Worm (Caenorhabditis elegans) whole organism, L4 larva: ENCODE results near the gene srsx-33.

ENCODE experiments used
- Y5F2A.4 ChIP-seq: fragments of 200-800 bp; sonication (Bioruptor generic); optimal IDR thresholded peaks from 2 replicates; lab custom pipeline; 2018; ENCODE audit warnings: mild to moderate bottlenecking, missing genetic modification characterization, missing compliant biosample characterization
- aha-1 ChIP-seq: fragments of 150-350 bp; peaks from one replicate; lab custom pipeline; 2014; ENCODE audit warnings: missing biosample characterization, missing genetic modification characterization
- fkh-10 ChIP-seq: fragments of 150-350 bp; optimal IDR thresholded peaks from 2 replicates; lab custom pipeline; 2014; ENCODE audit warnings: missing biosample characterization, missing genetic modification reagents, missing genetic modification characterization
- fos-1 ChIP-seq: fragments of 150-350 bp; optimal IDR thresholded peaks from 2 replicates; lab custom pipeline; 2014; ENCODE audit warnings: missing biosample characterization, missing genetic modification characterization
- jun-1 ChIP-seq: fragments of 150-350 bp; optimal IDR thresholded peaks from 2 replicates; lab custom pipeline; 2014; ENCODE audit warnings: missing biosample characterization, missing genetic modification reagents, missing genetic modification characterization
- nhr-111 ChIP-seq: fragments of 200-800 bp; sonication (Bioruptor generic); optimal IDR thresholded peaks from 2 replicates; lab custom pipeline; 2018; ENCODE audit warnings: mild to moderate bottlenecking, missing genetic modification characterization, missing compliant biosample characterization
- nhr-28 ChIP-seq: fragments of 150-350 bp; optimal IDR thresholded peaks from 2 replicates; lab custom pipeline; 2014; ENCODE audit warnings: missing biosample characterization, missing genetic modification characterization
- nhr-76 ChIP-seq: fragments of 150-350 bp; optimal IDR thresholded peaks from 2 replicates; lab custom pipeline; 2014; ENCODE audit warnings: missing biosample characterization, missing genetic modification characterization
- saeg-2 ChIP-seq: fragments of 200-800 bp; sonication (Bioruptor generic); IDR thresholded peaks from 2 replicates; pipeline ENCODE4 v1.3.6; 2022; ENCODE audit warnings: missing genetic modification reagents, missing genetic modification characterization, missing compliant biosample characterization
- snpc-4 ChIP-seq: fragments of 150-350 bp; optimal IDR thresholded peaks from 2 replicates; lab custom pipeline; 2014; ENCODE audit warnings: missing biosample characterization, missing genetic modification characterization
- spr-1 ChIP-seq: sonication (generic microtip); optimal IDR thresholded peaks from 2 replicates; lab custom pipeline; 2016; ENCODE audit warnings: mild to moderate bottlenecking, missing genetic modification characterization, missing compliant biosample characterization

DNA sequence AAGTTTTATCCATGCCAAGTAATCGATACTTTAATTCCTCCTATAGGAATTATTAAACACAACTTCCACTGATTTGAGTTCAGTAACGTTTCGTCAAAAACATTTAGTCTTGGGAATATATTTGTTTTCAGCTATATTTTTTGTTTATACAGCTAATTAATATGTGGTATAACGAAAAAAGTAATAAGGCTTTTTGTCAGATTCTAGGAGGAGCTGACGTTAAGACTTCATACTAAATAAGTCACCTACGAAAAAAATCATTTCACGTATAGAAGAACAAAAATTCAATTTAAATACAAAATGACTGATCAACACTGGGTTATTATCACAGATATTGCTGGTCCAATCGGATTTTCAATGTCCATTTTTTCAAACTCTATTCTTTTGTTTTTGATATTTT, 16.5 kb upstream of the srsx-33 start, which contains the start of gene str-115:
- TF ChIP-seq jun-1 (tag; lab: Kevin White, UChicago) (no peak), fkh-10 (GFP tag; lab: Kevin White, UChicago) (no peak), Y5F2A.4 (GFP tag; lab: Kevin White, UChicago) (no peak), nhr-28 (no peak), fos-1 (tag; lab: Kevin White, UChicago) (no peak), aha-1 (tag; lab: Kevin White, UChicago) (no peak), snpc-4 (no peak), spr-1 (tag; lab: Kevin White, UChicago) (no peak), nhr-111 (GFP tag; lab: Kevin White, UChicago) (no peak), saeg-2 (GFP tag; lab: Robert Waterston, UW) (no peak), nhr-76 (tag; lab: Kevin White, UChicago) (no peak)
